Worm (Caenorhabditis elegans): ENCODE data around the gene pdf-1.

pdf-1 gene

ce11 chrIII:6939523-6939922 lies 27.2 kb upstream of the pdf-1 start, which contains the start of gene F57B9.3:
TSS of gene F57B9.3 (plus strand) at chrIII:6939823.
- TF ChIP-seq daf-16 (GFP tag; optimal IDR thresholded peaks at IDR 0.05) (no peak), daf-16 (tag; optimal IDR thresholded peaks at IDR 0.05) (peak; percentile 28), nhr-41 (GFP tag; IDR thresholded peaks at IDR 0.05) (no peak), nhr-28 (tag; optimal IDR thresholded peaks at IDR 0.05) (no peak)

- TF ChIP-seq arid-1 (GFP tag; conservative IDR thresholded peaks at IDR 0.05) (no peak), ceh-32 (tag; optimal IDR thresholded peaks at IDR 0.05; ENCODE audit: poor library complexity) (no peak), nhr-237 (tag; optimal IDR thresholded peaks at IDR 0.05) (no peak), hif-1 (tag; optimal IDR thresholded peaks at IDR 0.05) (peak in 1 of 2 experiments; percentile 97), aha-1 (tag) (peak; percentile 99), nhr-42 (GFP tag; IDR thresholded peaks at IDR 0.05) (no peak), dve-1 (tag; optimal IDR thresholded peaks at IDR 0.05; ENCODE audit: insufficient read depth) (peak; percentile 34), tra-1 (GFP tag; IDR thresholded peaks at IDR 0.05) (no peak), zip-11 (GFP tag; IDR thresholded peaks at IDR 0.05) (no peak), Y75B8A.6 (GFP tag; IDR thresholded peaks at IDR 0.05) (no peak), dmd-6 (GFP tag; IDR thresholded peaks at IDR 0.05) (no peak), Y5F2A.4 (GFP tag; optimal IDR thresholded peaks at IDR 0.05) (no peak), lin-38 (GFP tag; IDR thresholded peaks at IDR 0.05) (no peak), ZK337.2 (GFP tag; IDR thresholded peaks at IDR 0.05) (no peak), cey-2 (tag; optimal IDR thresholded peaks at IDR 0.05; ENCODE audit: borderline replicate concordance, insufficient read depth) (no peak), D1046.2 (GFP tag; IDR thresholded peaks at IDR 0.05) (no peak), ztf-7 (tag; optimal IDR thresholded peaks at IDR 0.05) (no peak), zip-2 (tag; optimal IDR thresholded peaks at IDR 0.05) (no peak), nhr-10 (tag; optimal IDR thresholded peaks at IDR 0.05) (no peak), spr-3 (GFP tag; optimal IDR thresholded peaks at IDR 0.05) (no peak), fkh-10 (GFP tag; optimal IDR thresholded peaks at IDR 0.05) (no peak), ces-1 (GFP tag; optimal IDR thresholded peaks at IDR 0.05) (no peak)
Observed at ce11 chrIII:6935269-6936017, 23.2 kb upstream of the pdf-1 start, which contains the start of the genes F57B9.8 and coq-2. TSS of gene F57B9.8 (minus strand) at chrIII:6935319. TSS of gene coq-2 (plus strand) at chrIII:6935967.

ce11 chrIII:6931896-6932295 lies 19.6 kb upstream of the pdf-1 start, which contains the start of gene byn-1:
TSS of gene byn-1 (plus strand) at chrIII:6932001.
- TF ChIP-seq ctbp-1 (GFP tag; IDR thresholded peaks at IDR 0.05), result no peak
- peak; percentile 40; the same call in 1 of the 2 replicates for TF ChIP-seq T26A8.4 (GFP tag; IDR thresholded peaks at IDR 0.05)
- no peak for TF ChIP-seq ceh-44 (GFP tag; IDR thresholded peaks at IDR 0.05)
- TF ChIP-seq Y105C5A.15 (GFP tag; IDR thresholded peaks at IDR 0.05), result 0 out of 2 replicates have a peak, but pooled peaks have one; percentile 9
- TF ChIP-seq zfp-3 (GFP tag; conservative IDR thresholded peaks at IDR 0.05), result no peak
- TF ChIP-seq set-16 (GFP tag; IDR thresholded peaks at IDR 0.05), result no peak
- no peak for TF ChIP-seq pqm-1 (tag; optimal IDR thresholded peaks at IDR 0.05)
- no peak for TF ChIP-seq F26F4.8 (GFP tag; conservative IDR thresholded peaks at IDR 0.05)
- peak; percentile 8 for TF ChIP-seq duxl-1 (tag; optimal IDR thresholded peaks at IDR 0.05; ENCODE audit: poor library complexity)
- no peak for TF ChIP-seq lir-3 (tag; optimal IDR thresholded peaks at IDR 0.05)
- no peak for TF ChIP-seq hmg-1.1 (GFP tag; IDR thresholded peaks at IDR 0.05)
- no peak for TF ChIP-seq unc-130 (GFP tag; optimal IDR thresholded peaks at IDR 0.05)
- TF ChIP-seq saeg-2 (GFP tag; IDR thresholded peaks at IDR 0.05), result no peak
- no peak for TF ChIP-seq ztf-11 (tag; optimal IDR thresholded peaks at IDR 0.05)
- no peak for TF ChIP-seq vab-7 (GFP tag; IDR thresholded peaks at IDR 0.05)
- no peak for TF ChIP-seq mep-1 (tag; optimal IDR thresholded peaks at IDR 0.05)
- peak; percentile 58 for TF ChIP-seq lin-38 (GFP tag; IDR thresholded peaks at IDR 0.05)
- peak; percentile 46; the same call in 1 of the 2 replicates for TF ChIP-seq Y48G9A.11 (GFP tag; IDR thresholded peaks at IDR 0.05)
- TF ChIP-seq lim-7 (GFP tag; IDR thresholded peaks at IDR 0.05), result no peak
- no peak for TF ChIP-seq dve-1 (tag; optimal IDR thresholded peaks at IDR 0.05; ENCODE audit: insufficient read depth)
- TF ChIP-seq hlh-30 (tag; optimal IDR thresholded peaks at IDR 0.05; ENCODE audit: insufficient read depth), result no peak
- no peak for TF ChIP-seq nhr-41 (GFP tag; IDR thresholded peaks at IDR 0.05)
- no peak for TF ChIP-seq ceh-20 (GFP tag; IDR thresholded peaks at IDR 0.05)
- no peak for TF ChIP-seq skn-1 (tag; optimal IDR thresholded peaks at IDR 0.05)
- TF ChIP-seq daf-12 (tag; optimal IDR thresholded peaks at IDR 0.05), result no peak

Measured in whole organism, L4 larva.